Worm (Caenorhabditis elegans) whole organism, L1 larva: ENCODE data around the gene ZK1307.3.

ENCODE experiments used
- C34B4.2 ChIP-seq: sonication (generic microtip); optimal IDR thresholded peaks from 2 replicates; lab custom pipeline; 2017; ENCODE audit warnings: mild to moderate bottlenecking, missing genetic modification characterization, missing compliant biosample characterization
- aha-1 ChIP-seq: fragments of 150-350 bp; optimal IDR thresholded peaks from 2 replicates; lab custom pipeline; 2014; ENCODE audit warnings: missing biosample characterization, missing genetic modification characterization
- aly-2 ChIP-seq: fragments of 150-350 bp; optimal IDR thresholded peaks from 2 replicates; lab custom pipeline; 2014; ENCODE audit warnings: missing biosample characterization, missing genetic modification characterization
- blmp-1 ChIP-seq: fragments of 150-350 bp; optimal IDR thresholded peaks from 2 replicates; lab custom pipeline; 2014; ENCODE audit warnings: missing biosample characterization, missing genetic modification characterization
- ceh-63 ChIP-seq: fragments of 200-800 bp; sonication (Bioruptor generic); optimal IDR thresholded peaks from 2 replicates; lab custom pipeline; 2018; ENCODE audit warnings: mild to moderate bottlenecking, missing genetic modification characterization, missing compliant biosample characterization
- ceh-8 ChIP-seq: fragments of 200-800 bp; sonication (Bioruptor generic); optimal IDR thresholded peaks from 2 replicates; lab custom pipeline; 2018; ENCODE audit warnings: mild to moderate bottlenecking, missing genetic modification characterization, moderate library complexity, missing compliant biosample characterization
- ceh-88 ChIP-seq: fragments of 200-800 bp; sonication (Bioruptor generic); IDR thresholded peaks from 2 replicates; pipeline ENCODE4 v1.3.6; 2022; ENCODE audit warnings: missing genetic modification characterization, missing compliant biosample characterization
- ceh-90 ChIP-seq: sonication (generic microtip); optimal IDR thresholded peaks from 2 replicates; lab custom pipeline; 2016; ENCODE audit warnings: missing genetic modification characterization, missing compliant biosample characterization
- ces-1 ChIP-seq: fragments of 150-350 bp; optimal IDR thresholded peaks from 2 replicates; lab custom pipeline; 2014; ENCODE audit warnings: missing biosample characterization, missing genetic modification reagents, missing genetic modification characterization
- efl-1 ChIP-seq, 4 experiments: fragments of 150-350 bp; optimal IDR thresholded peaks in 3 of 4; peaks in 1 of 4; 1 replicate in 1 of 4; 2 replicates in 3 of 4; lab custom pipeline; 2014; ENCODE audit warnings: missing biosample characterization in 2 of 4, missing genetic modification characterization in 2 of 4, missing genetic modification reagents in 2 of 4
- egl-13 ChIP-seq: sonication (generic microtip); optimal IDR thresholded peaks from 2 replicates; lab custom pipeline; 2016; ENCODE audit warnings: missing genotype, missing genetic modification reagents, missing genetic modification characterization, missing compliant biosample characterization
- elt-3 ChIP-seq, 6 experiments: fragments of 150-350 bp in 1 of 6; sonication (generic microtip); optimal IDR thresholded peaks; 2 replicates each; lab custom pipeline; 2017 to 2018; ENCODE audit warnings: missing biosample characterization in 6 of 6, missing genetic modification characterization in 6 of 6, inconsistent platforms in 1 of 6
- ets-5 ChIP-seq: fragments of 200-800 bp; sonication (Bioruptor generic); IDR thresholded peaks from 2 replicates; pipeline ENCODE4 v1.3.6; 2022; ENCODE audit warnings: missing genetic modification characterization, missing compliant biosample characterization
- fkh-4 ChIP-seq: sonication (generic microtip); optimal IDR thresholded peaks from 2 replicates; lab custom pipeline; 2016; ENCODE audit warnings: missing compliant biosample characterization, missing genetic modification characterization, borderline replicate concordance
- fkh-8 ChIP-seq: sonication (generic microtip); optimal IDR thresholded peaks from 2 replicates; lab custom pipeline; 2016; ENCODE audit warnings: mild to moderate bottlenecking, missing genetic modification characterization, missing compliant biosample characterization
- fos-1 ChIP-seq: fragments of 150-350 bp; optimal IDR thresholded peaks from 2 replicates; lab custom pipeline; 2014; ENCODE audit warnings: missing biosample characterization, missing genetic modification characterization
- hlh-17 ChIP-seq: fragments of 200-800 bp; sonication (Bioruptor generic); optimal IDR thresholded peaks from 2 replicates; lab custom pipeline; 2018; ENCODE audit warnings: missing genetic modification characterization, mild to moderate bottlenecking, missing compliant biosample characterization, moderate library complexity, borderline replicate concordance
- hpl-2 ChIP-seq: fragments of 150-350 bp; optimal IDR thresholded peaks from 2 replicates; lab custom pipeline; 2014; ENCODE audit warnings: missing biosample characterization, missing genetic modification reagents, missing genetic modification characterization
- isw-1 ChIP-seq: fragments of 200-800 bp; sonication (Bioruptor generic); IDR thresholded peaks from 2 replicates; pipeline ENCODE4 v1.3.6; 2022; ENCODE audit warnings: missing genetic modification characterization, missing compliant biosample characterization
- jun-1 ChIP-seq: fragments of 150-350 bp; optimal IDR thresholded peaks from 2 replicates; lab custom pipeline; 2014; ENCODE audit warnings: missing biosample characterization, missing genetic modification reagents, missing genetic modification characterization
- lin-13 ChIP-seq: fragments of 150-350 bp; optimal IDR thresholded peaks from 2 replicates; lab custom pipeline; 2014; ENCODE audit warnings: missing biosample characterization, missing genetic modification reagents, missing genetic modification characterization
- lin-14 ChIP-seq: fragments of 200-800 bp; sonication (Bioruptor generic); optimal IDR thresholded peaks from 2 replicates; lab custom pipeline; 2018; ENCODE audit warnings: mild to moderate bottlenecking, missing genetic modification characterization, moderate library complexity, missing compliant biosample characterization
- lin-15B ChIP-seq: fragments of 150-350 bp; sonication (generic microtip); optimal IDR thresholded peaks from 3 replicates; lab custom pipeline; 2014; ENCODE audit warnings: missing biosample characterization, missing genetic modification characterization
- lin-35 ChIP-seq, 2 experiments: fragments of 150-350 bp; optimal IDR thresholded peaks; 2 replicates each; lab custom pipeline; 2014; ENCODE audit warnings: missing biosample characterization in 2 of 2, missing genetic modification characterization in 2 of 2, missing genetic modification reagents in 2 of 2
- lsy-2 ChIP-seq, 2 experiments: fragments of 150-350 bp; optimal IDR thresholded peaks; 2 replicates each; lab custom pipeline; 2014; ENCODE audit warnings: missing biosample characterization in 2 of 2, missing genetic modification characterization in 2 of 2
- mab-9 ChIP-seq: fragments of 200-800 bp; sonication (Bioruptor generic); IDR thresholded peaks from 2 replicates; pipeline ENCODE4 v1.3.6; 2022; ENCODE audit warnings: missing genetic modification reagents, missing genetic modification characterization, missing compliant biosample characterization
- mdl-1 ChIP-seq, 2 experiments: fragments of 150-350 bp; optimal IDR thresholded peaks; 2 replicates each; lab custom pipeline; 2014 to 2017; ENCODE audit warnings: missing biosample characterization in 2 of 2, missing genetic modification characterization in 2 of 2, inconsistent platforms in 1 of 2
- mef-2 ChIP-seq: fragments of 150-350 bp; optimal IDR thresholded peaks from 2 replicates; lab custom pipeline; 2014; ENCODE audit warnings: missing biosample characterization, missing genetic modification characterization
- mep-1 ChIP-seq: fragments of 150-350 bp; optimal IDR thresholded peaks from 2 replicates; lab custom pipeline; 2014; ENCODE audit warnings: missing biosample characterization, missing genetic modification characterization
- nhr-12 ChIP-seq: sonication (generic microtip); optimal IDR thresholded peaks from 2 replicates; lab custom pipeline; 2017; ENCODE audit warnings: missing biosample characterization, missing genetic modification characterization
- nhr-19 ChIP-seq: fragments of 200-800 bp; sonication (Bioruptor generic); conservative IDR thresholded peaks from 2 replicates; pipeline ENCODE4 v1.3.6; 2022; ENCODE audit warnings: missing genetic modification characterization, missing compliant biosample characterization
- nhr-237 ChIP-seq: fragments of 150-350 bp; optimal IDR thresholded peaks from 2 replicates; lab custom pipeline; 2014; ENCODE audit warnings: missing biosample characterization, missing genetic modification characterization
- nhr-28 ChIP-seq: fragments of 150-350 bp; optimal IDR thresholded peaks from 2 replicates; lab custom pipeline; 2014; ENCODE audit warnings: missing biosample characterization, missing genetic modification characterization
- nhr-71 ChIP-seq: sonication (generic microtip); optimal IDR thresholded peaks from 2 replicates; lab custom pipeline; 2016; ENCODE audit warnings: mild to moderate bottlenecking, missing genetic modification characterization, moderate library complexity, missing compliant biosample characterization
- nhr-76 ChIP-seq: sonication (generic microtip); optimal IDR thresholded peaks from 2 replicates; lab custom pipeline; 2017; ENCODE audit warnings: missing biosample characterization, missing genetic modification characterization
- nhr-84 ChIP-seq: sonication (generic microtip); optimal IDR thresholded peaks from 2 replicates; lab custom pipeline; 2017; ENCODE audit warnings: missing biosample characterization, missing genetic modification characterization
- nhr-90 ChIP-seq: sonication (generic microtip); optimal IDR thresholded peaks from 2 replicates; lab custom pipeline; 2016; ENCODE audit warnings: mild to moderate bottlenecking, missing genetic modification characterization, missing compliant biosample characterization; ENCODE audit not compliant: poor library complexity
- pag-3 ChIP-seq: sonication (generic microtip); optimal IDR thresholded peaks from 2 replicates; lab custom pipeline; 2017; ENCODE audit warnings: missing genetic modification characterization, mild to moderate bottlenecking, missing compliant biosample characterization, antibody characterized with exemption, borderline replicate concordance; ENCODE audit not compliant: insufficient read depth
- pqm-1 ChIP-seq: sonication (generic microtip); optimal IDR thresholded peaks from 3 replicates; lab custom pipeline; 2017; ENCODE audit warnings: missing biosample characterization, missing genetic modification characterization
- skn-1 ChIP-seq: fragments of 150-350 bp; optimal IDR thresholded peaks from 2 replicates; lab custom pipeline; 2014; ENCODE audit warnings: missing biosample characterization, missing genetic modification characterization
- snpc-4 ChIP-seq: fragments of 150-350 bp; optimal IDR thresholded peaks from 2 replicates; lab custom pipeline; 2014; ENCODE audit warnings: missing biosample characterization, missing genetic modification characterization
- snu-23 ChIP-seq: sonication (generic microtip); optimal IDR thresholded peaks from 2 replicates; lab custom pipeline; 2016; ENCODE audit warnings: missing genetic modification characterization, missing compliant biosample characterization
- sox-4 ChIP-seq: sonication (generic microtip); optimal IDR thresholded peaks from 2 replicates; lab custom pipeline; 2016; ENCODE audit warnings: missing genetic modification characterization, missing compliant biosample characterization
- sptf-1 ChIP-seq: fragments of 150-350 bp; optimal IDR thresholded peaks from 2 replicates; lab custom pipeline; 2014; ENCODE audit warnings: missing biosample characterization, missing genetic modification characterization
- sup-37 ChIP-seq: fragments of 200-800 bp; sonication (Bioruptor generic); optimal IDR thresholded peaks from 2 replicates; lab custom pipeline; 2018; ENCODE audit warnings: mild to moderate bottlenecking, missing genetic modification characterization, missing compliant biosample characterization
- swsn-7 ChIP-seq: sonication (generic microtip); optimal IDR thresholded peaks from 2 replicates; lab custom pipeline; 2016; ENCODE audit warnings: missing genetic modification characterization, missing compliant biosample characterization
- tlp-1 ChIP-seq: fragments of 150-350 bp; optimal IDR thresholded peaks from 2 replicates; lab custom pipeline; 2014; ENCODE audit warnings: missing biosample characterization, missing genetic modification characterization
- unc-30 ChIP-seq: sonication (generic microtip); optimal IDR thresholded peaks from 2 replicates; lab custom pipeline; 2017; ENCODE audit warnings: missing biosample characterization, missing genetic modification characterization
- unc-98 ChIP-seq: fragments of 200-800 bp; sonication (Bioruptor generic); IDR thresholded peaks from 2 replicates; pipeline ENCODE4 v1.3.6; 2022; ENCODE audit warnings: missing genetic modification characterization, missing compliant biosample characterization
- vab-15 ChIP-seq: sonication (generic microtip); optimal IDR thresholded peaks from 2 replicates; lab custom pipeline; 2017; ENCODE audit warnings: missing genotype, mild to moderate bottlenecking, missing genetic modification characterization, missing compliant biosample characterization
- xbp-1 ChIP-seq: sonication (generic microtip); optimal IDR thresholded peaks from 2 replicates; lab custom pipeline; 2016; ENCODE audit warnings: missing genetic modification characterization, missing compliant biosample characterization
- zag-1 ChIP-seq: fragments of 150-350 bp; optimal IDR thresholded peaks from 2 replicates; lab custom pipeline; 2014; ENCODE audit warnings: missing biosample characterization, missing genetic modification characterization
- zip-4 ChIP-seq: fragments of 200-800 bp; sonication (Bioruptor generic); optimal IDR thresholded peaks from 2 replicates; lab custom pipeline; 2018; ENCODE audit warnings: mild to moderate bottlenecking, missing genetic modification characterization, moderate library complexity, missing compliant biosample characterization
- ztf-11 ChIP-seq, 2 experiments: sonication (generic microtip); optimal IDR thresholded peaks; 2 replicates each; lab custom pipeline; 2016 to 2017; ENCODE audit warnings: missing genetic modification characterization in 2 of 2, missing biosample characterization in 1 of 2, missing compliant biosample characterization in 1 of 2

Gene ZK1307.3

DNA sequence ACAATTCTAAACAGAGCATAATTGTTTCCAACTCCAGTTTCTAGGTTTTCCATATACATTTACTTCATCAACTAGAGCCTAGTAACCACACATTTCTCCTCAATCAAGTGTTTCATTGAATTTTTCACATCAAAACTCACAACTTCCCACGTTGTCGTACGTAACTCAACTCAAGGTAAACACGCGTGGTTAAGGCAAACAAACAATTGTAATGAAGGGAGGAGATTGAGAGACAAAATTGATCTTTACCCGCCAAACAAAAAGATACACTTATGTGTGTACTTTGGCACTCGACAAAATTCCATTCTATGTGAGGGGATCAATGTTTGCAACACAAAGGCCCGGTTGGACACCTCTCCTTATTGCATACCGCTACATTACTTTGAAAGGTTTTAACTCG, 47.5 kb downstream of the ZK1307.3 start, which contains the start of gene nhr-19 (continued):
- TF ChIP-seq lsy-2 (tag; optimal IDR thresholded peaks at IDR 0.05; lab: Kevin White, UChicago): peak in 1 of 2 experiments; percentile 13
- TF ChIP-seq nhr-19 (GFP tag; lab: Robert Waterston, UW): peak; percentile 71
- TF ChIP-seq aha-1 (tag; lab: Kevin White, UChicago): no peak
- TF ChIP-seq xbp-1 (tag; lab: Kevin White, UChicago): no peak
- TF ChIP-seq mep-1: no peak
- peak; percentile 8 for TF ChIP-seq snu-23 (GFP tag; lab: Kevin White, UChicago)
- TF ChIP-seq nhr-28 (tag; lab: Kevin White, UChicago): no peak
- no peak for TF ChIP-seq vab-15 (tag; lab: Kevin White, UChicago)
- no peak for TF ChIP-seq nhr-12 (tag; lab: Kevin White, UChicago)
- TF ChIP-seq snpc-4 (tag; lab: Kevin White, UChicago): no peak
- no peak for TF ChIP-seq tlp-1 (tag; lab: Kevin White, UChicago)
- TF ChIP-seq ces-1 (GFP tag; lab: Kevin White, UChicago): no peak
- TF ChIP-seq nhr-90 (tag; lab: Kevin White, UChicago): no peak
- no peak for TF ChIP-seq nhr-237 (tag; lab: Kevin White, UChicago)
- peak; percentile 65 for TF ChIP-seq lin-14 (GFP tag; lab: Kevin White, UChicago)
- TF ChIP-seq fos-1 (tag; lab: Kevin White, UChicago): peak; percentile 9
- no peak for TF ChIP-seq ceh-8 (GFP tag; lab: Kevin White, UChicago)
- no peak for TF ChIP-seq pag-3 (tag; lab: Kevin White, UChicago)
- TF ChIP-seq lin-15B (tag; lab: Kevin White, UChicago): no peak
- TF ChIP-seq mab-9 (GFP tag; lab: Robert Waterston, UW): no peak
- TF ChIP-seq unc-98 (GFP tag; lab: Robert Waterston, UW): no peak
- TF ChIP-seq ceh-90 (tag; lab: Kevin White, UChicago): no peak
- no peak for TF ChIP-seq mef-2
- TF ChIP-seq isw-1: no peak
- TF ChIP-seq ceh-63 (GFP tag; lab: Kevin White, UChicago): no peak
- no peak for TF ChIP-seq nhr-71 (tag; lab: Kevin White, UChicago)
- TF ChIP-seq unc-30 (tag; lab: Kevin White, UChicago): no peak
- TF ChIP-seq elt-3 (tag; optimal IDR thresholded peaks at IDR 0.05; lab: Kevin White, UChicago): no peak
- no peak for TF ChIP-seq fkh-8
- no peak for TF ChIP-seq jun-1 (tag; lab: Kevin White, UChicago)
- TF ChIP-seq nhr-84 (tag; lab: Kevin White, UChicago): no peak
- no peak for TF ChIP-seq fkh-4
- TF ChIP-seq hlh-17 (GFP tag; lab: Kevin White, UChicago): no peak
- no peak for TF ChIP-seq aly-2
- no peak for TF ChIP-seq pqm-1
- no peak for TF ChIP-seq nhr-76 (tag; lab: Kevin White, UChicago)
- TF ChIP-seq zip-4 (GFP tag; lab: Kevin White, UChicago): no peak
- TF ChIP-seq ztf-11 (tag; optimal IDR thresholded peaks at IDR 0.05; lab: Kevin White, UChicago): no peak
- no peak for TF ChIP-seq hpl-2 (GFP tag; lab: Kevin White, UChicago)
- no peak for TF ChIP-seq blmp-1 (tag; lab: Kevin White, UChicago)
- TF ChIP-seq swsn-7: no peak
- peak in 1 of 2 experiments; percentile 72 for TF ChIP-seq mdl-1 (tag; optimal IDR thresholded peaks at IDR 0.05; lab: Kevin White, UChicago)
- TF ChIP-seq lin-13 (GFP tag; lab: Kevin White, UChicago): no peak
- TF ChIP-seq sptf-1 (tag; lab: Kevin White, UChicago): no peak
- no peak for TF ChIP-seq ceh-88
- TF ChIP-seq C34B4.2: no peak
- TF ChIP-seq ets-5: no peak
- TF ChIP-seq egl-13 (tag; lab: Kevin White, UChicago): no peak
- no peak for TF ChIP-seq sup-37 (GFP tag; lab: Kevin White, UChicago)
- TF ChIP-seq efl-1 (optimal IDR thresholded peaks at IDR 0.05; lab: Kevin White, UChicago): no peak
- TF ChIP-seq efl-1 (GFP tag; optimal IDR thresholded peaks at IDR 0.05 in 1 of 2; lab: Kevin White, UChicago): no peak
- no peak for TF ChIP-seq sox-4 (tag; lab: Kevin White, UChicago)
- no peak for TF ChIP-seq lin-35 (GFP tag; optimal IDR thresholded peaks at IDR 0.05; lab: Kevin White, UChicago)
- TF ChIP-seq skn-1 (tag; lab: Kevin White, UChicago): no peak
- TF ChIP-seq zag-1 (tag; lab: Kevin White, UChicago): no peak
